Fruit fly (Drosophila melanogaster) S2 (cell line): Measurements from ENCODE around the gene CCDC53.

ENCODE experiments used
- CG8478 ChIP-seq: fragments of >200 bp; optimal IDR thresholded peaks from 2 replicates; lab custom pipeline; 2018
- CTCF ChIP-seq, 2 experiments: fragments of >200 bp; optimal IDR thresholded peaks; 2 replicates each; lab custom pipeline; 2018

Gene CCDC53

DNA sequence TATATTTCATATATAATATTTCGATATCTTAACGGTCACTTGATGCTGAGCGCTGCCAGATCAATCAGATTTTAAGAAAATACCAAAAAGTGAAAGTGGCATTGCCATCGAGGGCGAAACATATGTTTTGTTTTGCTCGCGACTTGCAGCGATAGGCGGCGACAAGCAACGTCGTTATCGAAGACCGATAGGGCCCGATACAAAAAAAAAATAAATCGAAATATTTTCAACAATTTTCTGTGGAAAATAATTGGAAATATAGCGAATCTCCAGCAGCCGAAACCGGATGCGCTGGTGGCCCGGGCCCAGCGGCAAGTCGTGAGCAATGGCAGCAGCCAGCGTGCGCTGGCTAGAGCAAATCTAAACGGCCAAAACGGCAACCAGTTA is 2.4 kb downstream of the CCDC53 start, which contains the start of gene Megf8:
Gene Megf8 (plus strand): TSS at position 190 of the 387 bp plus-strand sequence.
- no peak for TF ChIP-seq CG8478 (lab: Kevin White, UChicago)
- TF ChIP-seq CTCF (optimal IDR thresholded peaks at IDR 0.05; lab: Kevin White, UChicago), result no peak

DNA sequence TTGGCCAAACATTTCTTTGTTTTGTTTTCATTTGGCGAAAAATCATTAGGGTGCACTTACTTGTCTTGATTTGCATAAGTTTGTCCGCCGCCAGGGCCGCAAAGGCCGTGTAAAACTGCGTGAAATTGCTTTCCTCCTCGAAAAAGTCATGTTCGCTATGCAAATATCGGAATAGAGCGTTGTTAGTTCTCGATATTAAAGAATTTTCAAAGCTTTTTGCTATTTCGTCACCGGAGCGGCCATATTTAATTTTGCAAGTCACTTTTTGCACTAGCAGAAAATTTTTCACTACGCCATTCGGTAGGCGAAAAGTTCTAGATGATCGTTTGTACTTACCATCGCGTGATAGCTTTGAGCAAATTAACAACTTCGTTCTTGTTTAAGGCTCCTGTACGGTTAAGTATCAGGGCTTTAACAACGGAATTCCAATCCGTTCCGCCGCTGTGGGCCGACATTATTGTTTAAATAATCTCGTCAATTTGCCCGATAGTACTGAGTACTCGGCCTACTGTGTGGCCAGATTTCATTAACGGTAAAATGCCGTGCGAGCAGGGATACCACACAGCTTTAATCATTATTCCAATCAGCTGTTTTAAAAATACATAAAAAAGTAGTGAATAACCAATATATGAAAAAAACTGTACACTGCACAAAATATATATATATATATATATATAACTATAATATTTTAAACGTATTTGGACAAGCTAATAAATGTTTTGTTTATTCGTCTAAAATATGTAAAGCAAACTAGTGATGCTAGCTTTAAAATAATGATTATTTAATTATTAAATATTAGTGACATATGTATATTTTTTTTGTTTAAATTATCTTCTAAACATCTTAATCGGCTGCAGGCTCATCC is 30.4 kb downstream of the CCDC53 start, which contains the start of gene poe:
Gene poe (minus strand): TSS at position 513 of the 865 bp plus-strand sequence.
- TF ChIP-seq CTCF (optimal IDR thresholded peaks at IDR 0.05; lab: Kevin White, UChicago), result no peak
- no peak for TF ChIP-seq CG8478 (lab: Kevin White, UChicago)

DNA sequence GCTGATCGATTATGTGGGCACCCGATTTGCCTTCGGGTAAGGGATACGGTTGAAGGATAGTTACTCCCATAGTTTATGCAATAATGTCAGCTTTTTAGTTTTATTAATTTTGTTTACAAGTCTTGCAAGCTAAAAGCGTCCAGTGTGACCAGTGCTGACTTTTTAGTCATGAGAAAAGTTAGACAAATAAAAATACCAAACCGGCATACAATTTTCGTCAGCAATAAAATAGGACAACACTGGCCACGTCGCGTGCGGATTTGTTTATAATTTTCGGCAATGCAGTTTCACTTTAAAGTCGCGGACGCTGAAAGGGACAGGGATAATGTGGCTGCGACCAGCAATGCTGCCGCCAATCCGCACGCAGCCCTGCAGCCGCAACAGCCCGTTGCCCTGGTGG is 31.8 kb downstream of the CCDC53 start, which contains the start of the genes MED20 and Trf:
Gene MED20 (minus strand): TSS at position 157 of the 400 bp plus-strand sequence.
Gene Trf (plus strand): TSS at position 204 of the 400 bp plus-strand sequence.
- TF ChIP-seq CTCF (optimal IDR thresholded peaks at IDR 0.05; lab: Kevin White, UChicago) (peak in 1 of 2 experiments; percentile 7), CG8478 (lab: Kevin White, UChicago) (no peak)

DNA sequence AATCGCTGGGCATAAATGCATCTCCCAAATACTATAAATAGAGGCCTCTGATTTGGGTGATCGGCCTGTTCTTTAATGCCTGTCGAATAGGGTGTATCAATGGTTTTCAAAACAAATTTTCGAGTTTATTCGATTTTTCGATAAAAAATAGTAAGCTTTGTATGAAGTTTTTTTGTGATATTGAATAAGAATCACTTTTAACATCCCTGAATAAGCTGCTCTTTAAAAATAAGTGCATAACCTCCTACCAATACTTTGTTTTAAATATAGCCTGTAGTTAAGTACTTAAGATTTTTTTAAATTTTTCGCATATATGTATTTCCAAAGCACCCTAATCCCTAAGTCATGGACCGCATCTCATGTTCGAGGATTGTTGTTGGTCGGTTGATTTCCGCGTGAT is 39.7 kb downstream of the CCDC53 start:
- TF ChIP-seq CG8478 (lab: Kevin White, UChicago) (no peak), CTCF (optimal IDR thresholded peaks at IDR 0.05; lab: Kevin White, UChicago) (no peak)

DNA sequence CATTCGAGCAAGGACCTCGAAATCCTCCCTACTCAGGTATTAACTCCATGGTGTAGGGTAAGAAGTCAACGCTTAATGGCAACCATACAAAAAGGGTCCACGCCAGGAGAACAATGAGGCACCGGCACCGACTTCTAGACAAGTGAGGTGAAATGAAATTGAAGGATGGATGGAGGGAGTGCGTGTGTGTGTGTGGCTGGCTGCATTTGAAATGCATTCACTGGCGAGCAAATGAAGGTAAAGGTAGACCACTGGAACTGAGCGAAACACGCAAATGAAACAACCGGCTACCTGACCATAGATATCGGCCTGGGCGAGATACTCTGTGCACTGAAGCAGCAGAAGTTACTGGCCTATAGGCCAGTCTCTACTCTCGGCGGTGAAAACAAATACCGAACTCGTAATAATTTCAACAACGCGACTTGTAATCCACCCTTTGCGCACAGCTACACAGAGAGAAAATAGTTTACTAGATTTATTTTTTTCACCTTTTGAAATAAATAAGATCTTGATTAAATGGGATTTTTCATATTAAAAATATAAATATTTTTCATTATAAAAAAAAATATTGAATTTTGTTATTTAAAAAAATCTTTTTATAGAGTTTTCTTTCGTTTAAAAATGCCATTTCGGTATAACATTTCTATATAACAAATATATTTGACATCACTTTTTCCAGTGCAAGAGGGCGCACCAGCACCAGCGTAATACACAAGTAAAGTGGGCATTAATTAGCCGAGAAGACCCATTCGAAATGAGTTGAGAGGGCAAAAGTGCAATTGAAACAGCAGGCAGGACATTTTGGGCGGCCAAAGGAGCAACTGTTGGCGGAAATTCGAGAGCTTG is 41.0 kb downstream of the CCDC53 start:
- no peak for TF ChIP-seq CTCF (optimal IDR thresholded peaks at IDR 0.05; lab: Kevin White, UChicago)
- TF ChIP-seq CG8478 (lab: Kevin White, UChicago), result no peak

DNA sequence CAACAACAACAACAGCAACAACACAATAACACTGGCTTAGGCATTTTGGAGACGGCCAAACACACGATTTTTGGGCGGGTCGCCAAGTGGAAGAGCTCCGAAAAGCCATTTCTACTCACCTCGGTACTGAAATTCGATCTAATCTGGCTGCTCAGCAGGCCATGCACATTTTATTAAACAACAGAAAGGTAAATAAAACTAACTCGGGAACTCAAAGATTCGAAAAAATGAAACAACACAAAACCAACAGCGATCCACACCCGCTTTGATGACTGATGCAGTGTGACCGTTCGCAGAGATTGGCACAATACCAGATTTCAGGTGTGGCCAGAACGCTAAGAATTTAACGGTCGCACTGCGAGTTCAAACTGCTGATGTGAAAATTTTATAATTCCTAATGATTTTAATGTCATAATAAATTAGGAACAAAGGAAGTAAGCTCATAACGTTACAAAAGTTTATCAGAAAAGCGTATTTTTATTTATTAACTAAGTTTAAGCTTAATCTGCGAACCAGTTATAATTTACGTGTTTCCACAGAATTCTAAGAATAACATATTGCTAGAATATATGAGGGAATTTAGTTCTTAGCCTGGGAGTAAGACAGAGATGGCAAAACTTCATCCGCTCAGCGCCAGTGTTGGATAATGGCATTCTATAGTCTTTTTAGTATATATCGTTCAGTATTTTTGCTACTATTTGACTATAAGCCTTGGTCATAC is 41.9 kb downstream of the CCDC53 start, which contains the start of gene Mcr:
Gene Mcr (minus strand): TSS at position 291 of the 721 bp plus-strand sequence.
- no peak for TF ChIP-seq CG8478 (lab: Kevin White, UChicago)
- TF ChIP-seq CTCF (optimal IDR thresholded peaks at IDR 0.05; lab: Kevin White, UChicago), result no peak

DNA sequence CACCGCTTCAGTTG is 42.3 kb downstream of the CCDC53 start, which contains the start of gene Bsg:
Gene Bsg (plus strand): TSS at position 8 of the 14 bp plus-strand sequence.
- TF ChIP-seq CG8478 (lab: Kevin White, UChicago), result no peak
- TF ChIP-seq CTCF (optimal IDR thresholded peaks at IDR 0.05; lab: Kevin White, UChicago), result no peak

DNA sequence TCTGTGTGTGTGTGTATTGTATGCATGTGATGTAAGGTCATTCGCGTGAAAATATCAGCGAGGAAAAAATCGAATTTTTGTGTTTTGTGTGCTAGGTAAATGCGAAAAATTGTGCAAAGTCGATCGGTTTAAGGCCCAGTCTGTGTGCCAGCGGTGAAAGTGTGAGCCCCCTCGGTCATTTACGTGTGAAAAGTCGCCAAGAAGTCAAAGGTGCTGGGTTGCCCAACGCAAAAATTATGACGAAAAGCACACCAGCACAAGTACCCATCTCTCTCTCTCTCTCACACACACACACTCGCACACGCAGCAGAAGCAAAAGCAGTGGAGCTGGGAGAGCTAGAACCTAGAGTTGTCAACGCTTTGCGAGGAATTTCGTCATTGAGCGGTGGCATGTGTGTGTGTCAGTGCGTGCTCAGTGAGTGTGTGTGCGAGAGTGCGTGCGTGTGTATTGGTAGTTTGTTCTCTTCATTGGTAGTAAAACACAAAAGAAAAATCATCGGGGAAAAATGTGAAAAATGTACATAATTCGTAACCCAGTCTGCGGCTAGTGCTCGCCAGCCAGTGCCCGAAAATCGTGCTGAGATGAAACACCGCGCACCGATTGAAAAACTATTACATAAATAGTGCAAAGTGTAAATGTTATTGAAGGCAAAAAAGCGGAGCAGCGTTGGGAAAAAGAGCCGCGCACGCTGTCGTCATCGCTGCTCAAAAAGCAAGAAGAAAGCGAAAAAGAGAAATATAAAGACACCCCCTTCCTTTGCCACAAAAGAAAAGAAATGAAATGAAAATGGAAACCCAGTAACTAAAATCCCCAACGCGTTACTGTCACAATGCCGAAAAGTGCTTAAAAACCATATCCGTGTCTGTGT is 42.8 kb downstream of the CCDC53 start:
- TF ChIP-seq CTCF (optimal IDR thresholded peaks at IDR 0.05; lab: Kevin White, UChicago) (no peak), CG8478 (lab: Kevin White, UChicago) (no peak)

DNA sequence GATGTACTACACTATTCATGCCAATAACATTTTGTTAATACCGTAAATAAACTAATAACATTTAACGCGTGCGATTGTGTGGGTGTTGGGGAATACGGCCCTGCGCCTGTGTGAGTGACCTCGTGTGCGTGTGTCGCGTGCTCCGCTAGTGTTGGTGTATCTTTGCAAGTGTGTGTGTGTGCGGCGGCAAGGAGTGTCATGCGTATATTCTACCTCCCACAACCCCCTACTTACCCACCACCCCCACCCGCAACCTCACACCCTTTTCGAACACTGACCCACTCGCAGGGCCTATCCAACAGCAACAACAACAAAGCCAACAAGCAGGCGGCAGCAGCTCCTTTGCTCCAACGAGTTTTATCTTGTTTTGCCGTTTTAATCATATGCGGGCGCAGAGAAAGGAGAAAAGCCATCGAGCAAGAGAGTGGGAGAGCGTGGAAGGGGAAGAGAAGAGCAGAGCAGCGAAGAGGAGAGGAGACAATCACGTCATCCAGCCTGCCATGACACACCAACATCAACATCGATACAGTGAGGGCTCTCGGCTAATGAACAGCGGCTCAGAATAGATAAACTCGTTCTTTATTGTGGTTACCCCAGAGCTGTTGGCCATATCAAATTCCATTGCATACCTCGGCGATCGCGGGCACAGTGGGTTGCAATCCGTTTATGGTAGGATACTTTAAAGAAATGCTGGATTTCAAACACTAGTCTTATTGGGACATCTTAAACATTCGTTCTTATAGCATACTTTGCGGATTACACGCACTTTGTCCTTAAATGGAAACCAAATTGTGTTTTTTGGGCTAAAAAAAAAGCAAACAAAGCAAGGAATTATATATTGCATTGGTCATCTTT is 43.7 kb downstream of the CCDC53 start:
- TF ChIP-seq CG8478 (lab: Kevin White, UChicago) (no peak), CTCF (optimal IDR thresholded peaks at IDR 0.05; lab: Kevin White, UChicago) (peak in 1 of 2 experiments; percentile 4)

DNA sequence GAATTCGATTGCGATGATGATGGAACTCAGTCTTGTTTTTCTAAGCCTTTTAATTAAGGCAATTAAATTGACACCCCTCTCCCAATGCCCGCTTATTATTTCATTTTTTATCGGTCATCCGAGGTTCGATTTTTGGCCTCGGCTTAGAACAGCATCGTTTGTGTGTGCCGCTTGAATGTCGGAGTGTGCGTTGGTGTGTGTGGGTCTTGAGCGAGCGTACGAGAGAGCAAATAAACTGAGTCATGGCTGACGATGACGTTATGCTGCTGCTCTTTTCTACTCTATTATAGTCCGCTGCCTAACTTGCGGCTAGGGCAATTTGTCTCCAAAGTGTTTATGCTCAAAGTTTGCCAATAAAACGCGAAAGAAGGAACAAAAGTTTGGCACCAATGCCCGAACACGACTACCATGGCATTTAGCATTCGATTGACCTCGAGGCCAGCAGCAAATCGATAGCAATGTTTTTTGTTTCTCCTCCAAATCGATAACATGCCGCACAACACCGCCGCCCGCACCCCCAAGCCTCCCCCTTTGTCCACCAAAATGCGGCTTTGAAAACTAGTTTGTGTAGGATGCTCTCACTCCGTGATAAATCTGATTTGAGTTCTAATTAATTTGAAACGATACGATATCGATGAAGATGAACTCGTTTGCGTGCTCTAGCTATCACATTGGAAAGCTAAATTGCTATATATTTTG is 44.7 kb downstream of the CCDC53 start:
- TF ChIP-seq CTCF (optimal IDR thresholded peaks at IDR 0.05; lab: Kevin White, UChicago) (no peak), CG8478 (lab: Kevin White, UChicago) (no peak)

DNA sequence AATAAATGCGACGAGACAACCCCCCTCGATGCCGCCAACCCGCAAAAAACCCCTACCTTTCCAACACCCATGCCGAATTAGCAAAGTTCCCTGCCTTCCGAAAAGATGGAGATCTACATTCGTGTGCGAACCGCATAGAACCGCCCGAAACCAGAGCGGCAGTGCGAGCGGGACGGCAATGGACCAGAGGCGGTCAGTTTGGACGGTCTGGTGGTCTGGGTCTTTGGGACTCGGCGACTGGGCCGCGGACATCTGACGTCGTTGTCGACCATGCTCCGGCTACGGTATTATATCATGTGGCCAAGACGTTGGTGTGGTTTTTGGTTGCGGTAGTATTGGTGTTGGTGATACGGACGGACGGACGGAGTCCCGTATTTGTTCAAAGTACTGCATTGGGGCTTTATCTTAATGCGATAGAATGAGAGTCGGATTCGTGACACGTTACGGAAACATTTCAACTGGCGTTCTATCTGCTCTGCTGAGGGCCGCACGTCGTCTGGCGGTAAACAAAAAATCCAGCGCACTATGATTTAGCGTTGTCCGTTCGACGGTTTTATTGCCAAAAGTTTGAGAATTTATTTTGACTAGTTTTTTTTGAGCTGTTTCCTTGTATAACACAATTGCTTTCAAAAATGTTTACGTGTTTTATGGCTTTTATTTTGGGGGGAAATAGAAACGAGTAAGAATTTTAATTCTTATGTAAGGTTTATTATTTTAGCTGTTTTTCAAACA is 46.0 kb downstream of the CCDC53 start:
- no peak for TF ChIP-seq CTCF (optimal IDR thresholded peaks at IDR 0.05; lab: Kevin White, UChicago)

DNA sequence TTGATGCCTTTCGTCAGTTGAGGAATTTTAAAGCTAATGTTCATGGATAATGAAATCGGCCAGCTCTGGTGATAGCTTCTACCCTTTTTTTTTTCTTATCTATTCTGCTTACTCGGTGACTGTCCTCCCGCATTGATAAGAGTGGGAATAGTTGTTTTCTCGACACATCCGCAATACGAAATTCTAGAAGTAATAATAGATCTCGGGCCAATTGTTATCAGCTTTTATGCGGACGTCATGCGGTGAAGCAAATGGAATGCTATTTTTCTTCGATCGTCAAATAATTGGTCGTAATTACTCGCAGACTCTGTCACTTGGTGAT is 46.5 kb downstream of the CCDC53 start:
- TF ChIP-seq CG8478 (lab: Kevin White, UChicago) (no peak), CTCF (optimal IDR thresholded peaks at IDR 0.05; lab: Kevin White, UChicago) (no peak)
